Worm (Caenorhabditis elegans) whole organism, L1 larva: ENCODE data around the gene T25B2.1.

Experiments
- F16B12.6 ChIP-seq: fragments of 150-350 bp; optimal IDR thresholded peaks from 2 replicates; lab custom pipeline; 2014; ENCODE audit warnings: missing biosample characterization, missing genetic modification characterization
- Y116A8C.19 ChIP-seq: sonication (generic microtip); optimal IDR thresholded peaks from 2 replicates; lab custom pipeline; 2016; ENCODE audit warnings: missing compliant biosample characterization, missing genetic modification characterization, borderline replicate concordance
- ama-1 ChIP-seq: fragments of 150-350 bp; optimal IDR thresholded peaks from 2 replicates; lab custom pipeline; 2014
- blmp-1 ChIP-seq: fragments of 150-350 bp; optimal IDR thresholded peaks from 2 replicates; lab custom pipeline; 2014; ENCODE audit warnings: missing biosample characterization, missing genetic modification characterization
- ceh-8 ChIP-seq: fragments of 200-800 bp; sonication (Bioruptor generic); optimal IDR thresholded peaks from 2 replicates; lab custom pipeline; 2018; ENCODE audit warnings: mild to moderate bottlenecking, missing genetic modification characterization, moderate library complexity, missing compliant biosample characterization
- ceh-90 ChIP-seq: sonication (generic microtip); optimal IDR thresholded peaks from 2 replicates; lab custom pipeline; 2016; ENCODE audit warnings: missing genetic modification characterization, missing compliant biosample characterization
- dpl-1 ChIP-seq, 3 experiments: fragments of 150-350 bp in 2 of 3; sonication (generic microtip) in 1 of 3; optimal IDR thresholded peaks; 2 replicates each; lab custom pipeline; 2014 to 2017; ENCODE audit warnings: missing biosample characterization in 3 of 3, missing genetic modification characterization in 3 of 3, missing genetic modification reagents in 3 of 3
- dsc-1 ChIP-seq: sonication (generic microtip); optimal IDR thresholded peaks from 2 replicates; lab custom pipeline; 2016; ENCODE audit warnings: mild to moderate bottlenecking, missing genetic modification characterization, missing compliant biosample characterization
- efl-1 ChIP-seq, 4 experiments: fragments of 150-350 bp; optimal IDR thresholded peaks in 3 of 4; peaks in 1 of 4; 1 replicate in 1 of 4; 2 replicates in 3 of 4; lab custom pipeline; 2014; ENCODE audit warnings: missing biosample characterization in 2 of 4, missing genetic modification characterization in 2 of 4, missing genetic modification reagents in 2 of 4
- egl-13 ChIP-seq: sonication (generic microtip); optimal IDR thresholded peaks from 2 replicates; lab custom pipeline; 2016; ENCODE audit warnings: missing genotype, missing genetic modification reagents, missing genetic modification characterization, missing compliant biosample characterization
- elt-2 ChIP-seq: sonication (generic microtip); optimal IDR thresholded peaks from 2 replicates; lab custom pipeline; 2016; ENCODE audit warnings: missing genetic modification characterization, mild to moderate bottlenecking, inconsistent platforms, missing compliant biosample characterization, missing genetic modification reagents
- fkh-4 ChIP-seq: sonication (generic microtip); optimal IDR thresholded peaks from 2 replicates; lab custom pipeline; 2016; ENCODE audit warnings: missing compliant biosample characterization, missing genetic modification characterization, borderline replicate concordance
- fkh-8 ChIP-seq: sonication (generic microtip); optimal IDR thresholded peaks from 2 replicates; lab custom pipeline; 2016; ENCODE audit warnings: mild to moderate bottlenecking, missing genetic modification characterization, missing compliant biosample characterization
- grh-1 ChIP-seq: fragments of 200-800 bp; sonication (Bioruptor generic); IDR thresholded peaks from 2 replicates; pipeline ENCODE4 v1.3.6; 2022; ENCODE audit warnings: missing genetic modification reagents, missing genetic modification characterization, missing compliant biosample characterization
- irx-1 ChIP-seq: sonication (generic microtip); optimal IDR thresholded peaks from 2 replicates; lab custom pipeline; 2016; ENCODE audit warnings: missing genetic modification characterization, missing compliant biosample characterization
- jun-1 ChIP-seq: fragments of 150-350 bp; optimal IDR thresholded peaks from 2 replicates; lab custom pipeline; 2014; ENCODE audit warnings: missing biosample characterization, missing genetic modification reagents, missing genetic modification characterization
- lin-14 ChIP-seq: fragments of 200-800 bp; sonication (Bioruptor generic); optimal IDR thresholded peaks from 2 replicates; lab custom pipeline; 2018; ENCODE audit warnings: mild to moderate bottlenecking, missing genetic modification characterization, moderate library complexity, missing compliant biosample characterization
- lin-15B ChIP-seq: fragments of 150-350 bp; sonication (generic microtip); optimal IDR thresholded peaks from 3 replicates; lab custom pipeline; 2014; ENCODE audit warnings: missing biosample characterization, missing genetic modification characterization
- mab-9 ChIP-seq: fragments of 200-800 bp; sonication (Bioruptor generic); IDR thresholded peaks from 2 replicates; pipeline ENCODE4 v1.3.6; 2022; ENCODE audit warnings: missing genetic modification reagents, missing genetic modification characterization, missing compliant biosample characterization
- mdl-1 ChIP-seq, 2 experiments: fragments of 150-350 bp; optimal IDR thresholded peaks; 2 replicates each; lab custom pipeline; 2014 to 2017; ENCODE audit warnings: missing biosample characterization in 2 of 2, missing genetic modification characterization in 2 of 2, inconsistent platforms in 1 of 2
- mef-2 ChIP-seq: fragments of 150-350 bp; optimal IDR thresholded peaks from 2 replicates; lab custom pipeline; 2014; ENCODE audit warnings: missing biosample characterization, missing genetic modification characterization
- mep-1 ChIP-seq: fragments of 150-350 bp; optimal IDR thresholded peaks from 2 replicates; lab custom pipeline; 2014; ENCODE audit warnings: missing biosample characterization, missing genetic modification characterization
- nhr-12 ChIP-seq: sonication (generic microtip); optimal IDR thresholded peaks from 2 replicates; lab custom pipeline; 2017; ENCODE audit warnings: missing biosample characterization, missing genetic modification characterization
- nhr-237 ChIP-seq: fragments of 150-350 bp; optimal IDR thresholded peaks from 2 replicates; lab custom pipeline; 2014; ENCODE audit warnings: missing biosample characterization, missing genetic modification characterization
- nhr-47 ChIP-seq: sonication (generic microtip); optimal IDR thresholded peaks from 2 replicates; lab custom pipeline; 2016; ENCODE audit warnings: mild to moderate bottlenecking, missing genetic modification characterization, moderate library complexity, missing compliant biosample characterization
- nhr-84 ChIP-seq: sonication (generic microtip); optimal IDR thresholded peaks from 2 replicates; lab custom pipeline; 2017; ENCODE audit warnings: missing biosample characterization, missing genetic modification characterization
- nhr-90 ChIP-seq: sonication (generic microtip); optimal IDR thresholded peaks from 2 replicates; lab custom pipeline; 2016; ENCODE audit warnings: mild to moderate bottlenecking, missing genetic modification characterization, missing compliant biosample characterization; ENCODE audit not compliant: poor library complexity
- pag-3 ChIP-seq: sonication (generic microtip); optimal IDR thresholded peaks from 2 replicates; lab custom pipeline; 2017; ENCODE audit warnings: missing genetic modification characterization, mild to moderate bottlenecking, missing compliant biosample characterization, antibody characterized with exemption, borderline replicate concordance; ENCODE audit not compliant: insufficient read depth
- pax-3 ChIP-seq: fragments of 200-800 bp; sonication (Bioruptor generic); optimal IDR thresholded peaks from 2 replicates; lab custom pipeline; 2018; ENCODE audit warnings: mild to moderate bottlenecking, missing genetic modification characterization, moderate library complexity, missing compliant biosample characterization
- rnt-1 ChIP-seq: sonication (generic microtip); optimal IDR thresholded peaks from 2 replicates; lab custom pipeline; 2016; ENCODE audit warnings: mild to moderate bottlenecking, missing genetic modification characterization, moderate library complexity, missing compliant biosample characterization
- snu-23 ChIP-seq: sonication (generic microtip); optimal IDR thresholded peaks from 2 replicates; lab custom pipeline; 2016; ENCODE audit warnings: missing genetic modification characterization, missing compliant biosample characterization
- unc-98 ChIP-seq: fragments of 200-800 bp; sonication (Bioruptor generic); IDR thresholded peaks from 2 replicates; pipeline ENCODE4 v1.3.6; 2022; ENCODE audit warnings: missing genetic modification characterization, missing compliant biosample characterization
- ztf-4 ChIP-seq: fragments of 150-350 bp; optimal IDR thresholded peaks from 2 replicates; lab custom pipeline; 2014; ENCODE audit warnings: missing biosample characterization, missing genetic modification characterization

The T25B2.1 gene

DNA sequence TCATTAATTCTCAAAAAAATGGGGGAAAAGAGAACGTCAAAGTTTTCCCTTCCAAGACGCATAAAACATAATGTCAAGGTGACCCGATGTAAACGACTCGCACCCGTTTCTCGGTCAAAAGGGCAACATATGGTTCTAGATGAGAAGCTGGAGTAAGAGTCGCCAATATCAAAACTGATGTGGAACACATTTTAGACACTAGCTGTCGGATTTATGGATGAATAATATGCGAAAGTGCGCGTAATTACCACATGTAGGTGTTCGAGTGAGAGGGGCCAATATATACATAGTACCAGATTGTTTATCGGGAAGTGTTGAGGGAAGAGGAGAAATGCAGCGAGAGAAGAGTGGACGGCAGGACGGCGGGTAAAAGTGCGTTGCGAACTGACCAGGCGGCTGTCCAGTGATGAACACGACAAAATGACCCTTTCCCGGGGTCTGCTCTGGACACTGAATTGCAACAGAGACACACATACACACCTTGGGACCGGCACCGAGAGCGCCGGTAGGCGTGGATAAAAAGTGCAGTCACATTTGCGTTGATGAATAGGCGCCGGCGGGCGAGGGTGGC is 22.7 kb upstream of the T25B2.1 start:
- peak; percentile 3 for TF ChIP-seq blmp-1 (tag; lab: Kevin White, UChicago)
- TF ChIP-seq pag-3 (tag; lab: Kevin White, UChicago): no peak
- no peak for TF ChIP-seq unc-98
- peak; percentile 78 for TF ChIP-seq dsc-1 (tag; lab: Kevin White, UChicago)
- TF ChIP-seq fkh-4 (tag; lab: Kevin White, UChicago): no peak
- TF ChIP-seq, all 84 proteins: peak for 2

ce11 chrX:6155436-6155835 is 18.3 kb upstream of the T25B2.1 start:
- TF ChIP-seq nhr-90: no peak
- TF ChIP-seq, all 84 proteins: peak for 0

DNA sequence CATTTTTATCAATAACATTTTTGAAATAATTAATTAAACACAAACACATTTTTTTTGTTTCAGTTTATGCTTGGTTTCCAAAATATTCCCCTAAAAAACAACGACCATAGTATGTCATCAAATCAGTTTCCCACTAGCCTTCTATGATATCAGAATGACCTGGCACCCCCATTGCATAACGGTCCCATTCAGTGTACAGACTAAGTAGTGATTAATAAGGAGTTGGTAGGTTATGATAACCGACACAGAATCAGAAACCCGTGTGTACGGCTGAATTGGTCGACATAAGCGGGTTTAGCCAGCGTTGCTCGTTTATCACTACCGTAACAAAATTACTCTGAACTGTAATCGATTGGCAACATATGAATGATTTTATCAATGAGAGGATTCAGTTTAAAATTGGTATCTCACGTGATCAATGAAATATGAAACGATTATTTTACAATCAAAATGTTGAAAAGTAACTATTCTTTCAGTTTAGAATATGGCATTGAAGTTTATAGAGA is 16.3 kb upstream of the T25B2.1 start:
- TF ChIP-seq elt-2 (peak; percentile 58), ceh-8 (GFP tag; lab: Kevin White, UChicago) (no peak), jun-1 (tag; lab: Kevin White, UChicago) (no peak), nhr-12 (tag; lab: Kevin White, UChicago) (no peak), lin-15B (tag; lab: Kevin White, UChicago) (no peak), efl-1 (optimal IDR thresholded peaks at IDR 0.05; lab: Kevin White, UChicago) (no peak), efl-1 (GFP tag; optimal IDR thresholded peaks at IDR 0.05 in 1 of 2; lab: Kevin White, UChicago) (peak in 1 of 2 experiments; percentile 66), pax-3 (tag; lab: Kevin White, UChicago) (no peak), snu-23 (GFP tag; lab: Kevin White, UChicago) (no peak), nhr-84 (tag; lab: Kevin White, UChicago) (no peak)

- no peak for TF ChIP-seq mdl-1 (tag; optimal IDR thresholded peaks at IDR 0.05; lab: Kevin White, UChicago)
- no peak for TF ChIP-seq rnt-1 (tag; lab: Kevin White, UChicago)
- TF ChIP-seq nhr-237: no peak
These were observed 14.2 kb upstream of the T25B2.1 start for ce11 chrX:6159562-6159961.

- TF ChIP-seq nhr-84 (tag; lab: Kevin White, UChicago) (no peak), blmp-1 (tag; lab: Kevin White, UChicago) (no peak), lin-14 (GFP tag; lab: Kevin White, UChicago) (no peak), grh-1 (no peak), ztf-4 (tag; lab: Kevin White, UChicago) (no peak), fkh-8 (no peak), irx-1 (tag; lab: Kevin White, UChicago) (no peak), mep-1 (tag; lab: Kevin White, UChicago) (no peak), dpl-1 (GFP tag; optimal IDR thresholded peaks at IDR 0.05; lab: Kevin White, UChicago) (no peak), Y116A8C.19 (no peak), F16B12.6 (no peak), mef-2 (no peak), nhr-47 (tag; lab: Kevin White, UChicago) (no peak)
These were observed 13.3 kb upstream of the T25B2.1 start, which contains the start of gene odd-2 for ce11 chrX:6160427-6160826. TSS of gene odd-2 (minus strand) at chrX:6160527.

- TF ChIP-seq ceh-90 (tag; lab: Kevin White, UChicago) (no peak), egl-13 (no peak), mep-1 (tag; lab: Kevin White, UChicago) (no peak), ama-1 (no peak), pax-3 (tag; lab: Kevin White, UChicago) (no peak), mab-9 (GFP tag; lab: Robert Waterston, UW) (no peak), blmp-1 (tag; lab: Kevin White, UChicago) (no peak), mdl-1 (tag; optimal IDR thresholded peaks at IDR 0.05; lab: Kevin White, UChicago) (no peak)
These were observed 11.7 kb upstream of the T25B2.1 start for ce11 chrX:6162037-6162436.
